Fruit fly (Drosophila melanogaster): Measurements from ENCODE around the gene ema.
A peak's percentile ranks its signal among the peaks of the same experiment; 100 is the strongest.

Gene ema

dm6 chr3R:16431707-16432106 lies 9.8 kb downstream of the ema start (continued):
- TF ChIP-seq CG9797 (GFP tag; optimal IDR thresholded peaks at IDR 0.05) (no peak), Myb (GFP tag; optimal IDR thresholded peaks at IDR 0.05) (peak; percentile 49), nmo (GFP tag; optimal IDR thresholded peaks at IDR 0.05) (peak; percentile 40), pum (GFP tag; optimal IDR thresholded peaks at IDR 0.05) (peak; percentile 10), CG2120 (GFP tag; optimal IDR thresholded peaks at IDR 0.05) (peak; percentile 20), CG2712 (tag; optimal IDR thresholded peaks at IDR 0.05) (peak; percentile 61), CG10565 (GFP tag; optimal IDR thresholded peaks at IDR 0.05) (no peak), CG17912 (GFP tag; optimal IDR thresholded peaks at IDR 0.05) (peak; percentile 79), bsh (GFP tag; optimal IDR thresholded peaks at IDR 0.05) (peak in 1 of 2 experiments; percentile 21), slbo (GFP tag; IDR thresholded peaks at IDR 0.05) (peak; percentile 70), Bgb (GFP tag; IDR thresholded peaks at IDR 0.05; ENCODE audit: partially characterized antibody) (peak; percentile 80), esg (GFP tag; conservative IDR thresholded peaks at IDR 0.05) (no peak), eyg (GFP tag; optimal IDR thresholded peaks at IDR 0.05) (no peak), prd (optimal IDR thresholded peaks at IDR 0.05) (no peak), prd (GFP tag; IDR thresholded peaks at IDR 0.05) (peak; percentile 51), CG4854 (GFP tag; optimal IDR thresholded peaks at IDR 0.05) (peak; percentile 20), CG7357 (GFP tag; IDR thresholded peaks at IDR 0.05) (no peak), CG7963 (GFP tag; IDR thresholded peaks at IDR 0.05; ENCODE audit: partially characterized antibody) (peak; percentile 76), Dfd (GFP tag; optimal IDR thresholded peaks at IDR 0.05) (peak in 1 of 2 experiments; percentile 82), pzg (GFP tag; optimal IDR thresholded peaks at IDR 0.05) (peak; percentile 10), CG10543 (GFP tag; optimal IDR thresholded peaks at IDR 0.05) (peak; percentile 13), CG17829 (tag; optimal IDR thresholded peaks at IDR 0.05) (peak; percentile 72), ara (GFP tag; IDR thresholded peaks at IDR 0.05) (no peak), wek (GFP tag; optimal IDR thresholded peaks at IDR 0.05) (peak; percentile 71), CG32532 (GFP tag; IDR thresholded peaks at IDR 0.05) (peak; percentile 78), corto (GFP tag; optimal IDR thresholded peaks at IDR 0.05) (no peak), CG7987 (GFP tag; optimal IDR thresholded peaks at IDR 0.05) (peak; percentile 59), CG2199 (GFP tag; IDR thresholded peaks at IDR 0.05) (peak; percentile 81; the same call in 2 of the 3 replicates), ci (GFP tag; IDR thresholded peaks at IDR 0.05) (peak; percentile 78; the same call in 2 of the 3 replicates), mirr (GFP tag; optimal IDR thresholded peaks at IDR 0.05) (peak; percentile 60), CG15073 (GFP tag; optimal IDR thresholded peaks at IDR 0.05) (no peak), Nf-YB (GFP tag; optimal IDR thresholded peaks at IDR 0.05) (peak; percentile 9), BEAF-32 (GFP tag; optimal IDR thresholded peaks at IDR 0.05) (peak; percentile 3), CG15696 (tag; optimal IDR thresholded peaks at IDR 0.05) (peak; percentile 25), CG34422 (GFP tag; IDR thresholded peaks at IDR 0.05) (peak; percentile 32; the same call in 1 of the 3 replicates), CG6654 (GFP tag; optimal IDR thresholded peaks at IDR 0.05) (no peak), CG9932 (GFP tag; IDR thresholded peaks at IDR 0.05) (peak; percentile 51; the same call in 1 of the 2 replicates), CkIIα-i1 (GFP tag; IDR thresholded peaks at IDR 0.05) (no peak), Xbp1 (GFP tag; optimal IDR thresholded peaks at IDR 0.05) (peak; percentile 67), pros (GFP tag; optimal IDR thresholded peaks at IDR 0.05) (no peak), CG1024 (GFP tag; IDR thresholded peaks at IDR 0.05) (no peak), CG5245 (GFP tag; optimal IDR thresholded peaks at IDR 0.05) (peak; percentile 33), mam (GFP tag; optimal IDR thresholded peaks at IDR 0.05) (peak; percentile 56), emc (GFP tag; optimal IDR thresholded peaks at IDR 0.05) (no peak), Kr (GFP tag; optimal IDR thresholded peaks at IDR 0.05) (no peak), Sox102F (GFP tag; optimal IDR thresholded peaks at IDR 0.05) (peak; percentile 46), tx (GFP tag; optimal IDR thresholded peaks at IDR 0.05) (peak; percentile 29), CG12391 (tag; optimal IDR thresholded peaks at IDR 0.05) (peak; percentile 19), CG8290 (GFP tag; optimal IDR thresholded peaks at IDR 0.05) (peak; percentile 52), CG8290 (tag; optimal IDR thresholded peaks at IDR 0.05) (peak in 1 of 2 experiments; percentile 89), Spps (tag; optimal IDR thresholded peaks at IDR 0.05) (no peak)
